Worm (Caenorhabditis elegans): Measurements from ENCODE around the gene T27E9.6.
A peak's percentile ranks its signal among the peaks of the same experiment; 100 is the strongest.

T27E9.6 gene

DNA sequence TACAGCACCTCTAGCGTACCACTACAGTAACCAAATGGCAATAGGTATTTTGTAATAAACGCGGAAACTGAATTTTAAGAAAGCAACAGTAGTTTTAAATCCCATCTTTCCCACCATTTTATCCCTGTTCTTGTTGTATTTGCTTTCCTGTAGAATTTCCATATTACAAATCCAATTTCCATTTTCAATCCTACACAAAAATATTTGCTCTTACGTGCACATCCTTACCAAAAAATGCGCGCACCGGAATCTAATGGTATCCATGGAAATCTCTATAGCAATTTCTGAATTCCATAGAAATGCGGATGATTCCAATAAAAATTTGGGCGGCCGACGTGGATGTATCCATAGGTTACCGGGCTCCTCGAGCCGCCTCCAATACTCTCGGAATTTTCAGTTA, 46.4 kb downstream of the T27E9.6 start, which contains the start of gene trf-1:
Gene trf-1, plus strand, starts transcription at position 301 of the 400 bp plus-strand sequence.
- TF ChIP-seq jun-1 (tag; optimal IDR thresholded peaks at IDR 0.05) (no peak), egl-27 (tag; optimal IDR thresholded peaks at IDR 0.05) (no peak), snpc-4 (tag; optimal IDR thresholded peaks at IDR 0.05) (no peak)

DNA sequence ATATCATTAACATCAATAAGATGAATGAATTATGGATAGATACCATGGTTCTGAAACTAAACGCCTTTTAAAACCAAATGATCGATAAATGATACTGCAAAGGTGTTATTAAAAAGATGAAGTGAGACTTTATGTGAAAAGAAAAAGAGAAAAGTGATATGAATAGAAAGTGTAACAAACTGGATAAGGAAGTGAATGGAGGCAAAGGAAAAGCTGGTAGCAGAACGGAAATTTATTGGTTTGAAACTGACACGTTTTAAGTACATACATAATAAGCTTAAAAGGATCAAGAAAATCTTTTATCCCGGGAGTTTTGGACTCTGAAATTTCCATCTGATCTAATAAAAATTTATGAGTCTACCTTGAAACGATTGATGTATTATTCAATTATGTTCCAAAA, 46.9 kb downstream of the T27E9.6 start, which contains the start of gene bli-5:
Gene bli-5, minus strand, starts transcription at position 101 of the 400 bp plus-strand sequence.
- TF ChIP-seq fos-1 (tag; optimal IDR thresholded peaks at IDR 0.05) (no peak), nhr-28 (tag; optimal IDR thresholded peaks at IDR 0.05) (no peak), ceh-9 (tag; optimal IDR thresholded peaks at IDR 0.05) (no peak), mml-1 (tag; optimal IDR thresholded peaks at IDR 0.05) (no peak), lsy-12 (tag; optimal IDR thresholded peaks at IDR 0.05) (no peak)

DNA sequence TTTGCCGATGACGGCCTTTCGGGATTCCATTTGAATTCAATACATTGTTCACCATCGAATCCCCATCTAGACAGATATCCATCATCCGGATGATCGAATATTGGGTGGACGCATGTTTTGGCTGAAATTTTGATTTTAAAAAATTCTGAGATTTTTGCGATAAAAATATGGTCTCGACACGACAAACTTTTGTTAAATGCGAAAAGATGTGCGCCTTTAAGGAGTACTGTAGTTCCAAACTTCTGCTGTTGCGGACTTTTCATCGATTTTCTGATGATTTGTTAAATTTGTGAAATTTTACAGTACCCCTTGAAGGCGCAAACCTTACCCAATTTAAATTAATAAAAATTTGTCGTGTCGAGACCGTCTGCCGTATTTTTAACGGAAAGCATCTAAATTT, 48.8 kb downstream of the T27E9.6 start:
- TF ChIP-seq ama-1 (optimal IDR thresholded peaks at IDR 0.05), result peak; percentile 37
- TF ChIP-seq fkh-2 (tag; optimal IDR thresholded peaks at IDR 0.05), result no peak
- no peak for TF ChIP-seq daf-12 (tag; optimal IDR thresholded peaks at IDR 0.05)

DNA sequence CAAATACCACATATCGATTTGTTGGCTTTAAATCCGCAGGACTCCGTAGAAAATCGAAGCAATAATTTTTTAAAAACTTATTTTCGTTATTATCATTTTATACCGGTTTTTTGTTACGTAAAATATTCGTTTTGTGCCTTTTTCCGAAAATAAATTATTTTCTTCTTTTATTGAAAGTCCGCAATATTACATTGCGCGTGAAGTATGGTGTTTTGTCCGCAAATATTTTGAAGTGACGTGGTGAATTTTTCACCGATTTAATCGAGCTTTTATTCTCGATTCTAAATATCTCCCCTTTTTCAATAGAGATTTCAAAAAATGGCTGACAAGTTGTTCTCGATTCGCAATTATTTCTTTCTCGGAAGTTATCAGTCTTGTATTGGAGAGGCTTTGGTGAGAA, 50.5 kb downstream of the T27E9.6 start, which contains the start of gene cope-1:
Gene cope-1, plus strand, starts transcription at position 229 of the 400 bp plus-strand sequence.
- TF ChIP-seq hmg-11 (tag; optimal IDR thresholded peaks at IDR 0.05) (peak; percentile 67), fkh-10 (GFP tag; optimal IDR thresholded peaks at IDR 0.05) (no peak), lin-15B (tag; optimal IDR thresholded peaks at IDR 0.05) (peak; percentile 28), jun-1 (tag; optimal IDR thresholded peaks at IDR 0.05) (no peak), nfya-1 (tag; optimal IDR thresholded peaks at IDR 0.05; ENCODE audit: insufficient read depth) (peak; percentile 46)
